Worm (Caenorhabditis elegans) whole organism, young adult: ENCODE results near the gene F42D1.4.

Experiments
- B0261.1 ChIP-seq: sonication (generic microtip); optimal IDR thresholded peaks from 2 replicates; lab custom pipeline; 2016; ENCODE audit warnings: mild to moderate bottlenecking, missing genetic modification characterization, moderate library complexity, missing compliant biosample characterization
- ama-1 ChIP-seq, 3 experiments: fragments of 150-350 bp in 1 of 3; sonication (generic microtip) in 2 of 3; optimal IDR thresholded peaks; 2 replicates each; lab custom pipeline; 2014 to 2018; ENCODE audit warnings: missing biosample characterization in 2 of 3, missing genetic modification characterization in 2 of 3, missing genetic modification reagents in 2 of 3
- aptf-3 ChIP-seq: fragments of 200-800 bp; sonication (Bioruptor generic); IDR thresholded peaks from 2 replicates; pipeline ENCODE4 v1.3.6; 2022; ENCODE audit warnings: missing genetic modification characterization, missing compliant biosample characterization
- egl-44 ChIP-seq: fragments of 200-800 bp; sonication (Bioruptor generic); IDR thresholded peaks from 2 replicates; pipeline ENCODE4 v1.3.6; 2022; ENCODE audit warnings: missing genetic modification reagents, missing genetic modification characterization, missing compliant biosample characterization
- lin-35 ChIP-seq, 3 experiments: fragments of 150-350 bp in 2 of 3; sonication (generic microtip) in 1 of 3; optimal IDR thresholded peaks; 2 replicates each; lab custom pipeline; 2014 to 2018; ENCODE audit warnings: missing biosample characterization in 3 of 3, missing genetic modification characterization in 3 of 3, missing genetic modification reagents in 3 of 3
- mel-28 ChIP-seq: sonication (generic microtip); optimal IDR thresholded peaks from 2 replicates; lab custom pipeline; 2016; ENCODE audit warnings: borderline replicate concordance, mild to moderate bottlenecking, missing genetic modification characterization, missing compliant biosample characterization
- nfya-2 ChIP-seq: fragments of 200-800 bp; sonication (Bioruptor generic); IDR thresholded peaks from 2 replicates; pipeline ENCODE4 v1.3.6; 2022; ENCODE audit warnings: missing genetic modification reagents, missing genetic modification characterization, missing compliant biosample characterization
- sptf-2 ChIP-seq: fragments of 200-800 bp; sonication (Bioruptor generic); optimal IDR thresholded peaks from 2 replicates; lab custom pipeline; 2018; ENCODE audit warnings: mild to moderate bottlenecking, missing genetic modification characterization, missing compliant biosample characterization
- ztf-22 ChIP-seq: fragments of 200-800 bp; sonication (Bioruptor generic); optimal IDR thresholded peaks from 2 replicates; lab custom pipeline; 2018; ENCODE audit warnings: mild to moderate bottlenecking, missing genetic modification characterization, moderate library complexity, missing compliant biosample characterization

- no peak for TF ChIP-seq aptf-3
- TF ChIP-seq mel-28 (tag; lab: Kevin White, UChicago), result no peak
- TF ChIP-seq lin-35 (GFP tag; optimal IDR thresholded peaks at IDR 0.05; lab: Kevin White, UChicago), result no peak
- no peak for TF ChIP-seq B0261.1 (tag; lab: Kevin White, UChicago)
- TF ChIP-seq ztf-22 (GFP tag; lab: Kevin White, UChicago), result no peak
- TF ChIP-seq sptf-2 (GFP tag; lab: Kevin White, UChicago), result no peak
- TF ChIP-seq ama-1 (optimal IDR thresholded peaks at IDR 0.05; lab: Kevin White, UChicago), result no peak
- no peak for TF ChIP-seq ama-1 (GFP tag; optimal IDR thresholded peaks at IDR 0.05; lab: Kevin White, UChicago)
- no peak for TF ChIP-seq nfya-2 (GFP tag; lab: Robert Waterston, UW)
- no peak for TF ChIP-seq egl-44 (GFP tag; lab: Robert Waterston, UW)
These were observed 37.4 kb downstream of the F42D1.4 start for ce11 chrX:14844481-14844880.
